Fruit fly (Drosophila melanogaster): ENCODE data around the gene CG6607.

Gene CG6607

DNA sequence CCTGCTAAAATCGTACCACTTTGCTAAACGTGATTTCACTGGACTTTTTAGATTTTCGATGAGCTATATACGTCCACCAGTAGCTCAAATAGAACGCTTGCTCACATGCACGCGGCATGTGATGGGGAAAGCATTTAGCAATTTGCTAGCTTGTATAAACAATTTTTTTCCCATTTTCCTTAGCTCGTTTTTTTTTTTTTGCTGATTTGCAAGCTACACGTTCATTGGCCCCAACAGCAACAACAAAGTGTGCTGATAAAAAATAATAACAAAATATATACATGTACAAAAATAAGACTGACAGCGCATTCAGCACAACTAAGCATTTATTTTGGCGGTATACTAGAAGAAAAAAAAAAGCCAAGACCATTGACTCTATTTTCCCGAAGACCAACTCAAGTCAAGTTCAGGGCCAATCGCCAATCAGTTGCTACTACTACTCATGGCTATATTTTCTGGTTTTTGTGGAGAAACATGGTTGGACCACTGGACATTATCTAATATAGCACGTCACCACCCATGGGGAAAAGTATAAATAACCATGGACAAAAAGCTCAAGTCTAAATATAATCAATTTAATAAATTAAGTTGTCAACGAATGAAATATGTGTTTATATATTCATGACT, 48.1 kb downstream of the CG6607 start:
- TF ChIP-seq usp (GFP tag; optimal IDR thresholded peaks at IDR 0.05) (no peak), Rel (GFP tag; optimal IDR thresholded peaks at IDR 0.05) (no peak), Rel (tag; optimal IDR thresholded peaks at IDR 0.05) (peak; percentile 42), HLH106 (tag; optimal IDR thresholded peaks at IDR 0.05) (no peak), br (GFP tag; optimal IDR thresholded peaks at IDR 0.05) (no peak), Hr78 (GFP tag; optimal IDR thresholded peaks at IDR 0.05) (no peak), Mio (GFP tag; optimal IDR thresholded peaks at IDR 0.05) (no peak), sv (GFP tag; optimal IDR thresholded peaks at IDR 0.05) (no peak), dmrt93B (GFP tag; optimal IDR thresholded peaks at IDR 0.05) (no peak), tai (GFP tag; optimal IDR thresholded peaks at IDR 0.05) (peak; percentile 26), CG32264 (GFP tag; optimal IDR thresholded peaks at IDR 0.05) (no peak), Dif (GFP tag; optimal IDR thresholded peaks at IDR 0.05; ENCODE audit: partially characterized antibody) (no peak)

- TF ChIP-seq N (GFP tag; optimal IDR thresholded peaks at IDR 0.05): no peak
- no peak for TF ChIP-seq dsf (GFP tag; optimal IDR thresholded peaks at IDR 0.05; ENCODE audit: borderline replicate concordance)
- no peak for TF ChIP-seq Myc (optimal IDR thresholded peaks at IDR 0.05)
- TF ChIP-seq Rel (GFP tag; optimal IDR thresholded peaks at IDR 0.05): no peak
- TF ChIP-seq Rel (tag; optimal IDR thresholded peaks at IDR 0.05): no peak
- TF ChIP-seq Vsx2 (GFP tag; optimal IDR thresholded peaks at IDR 0.05; ENCODE audit: partially characterized antibody): no peak
- no peak for TF ChIP-seq lola (GFP tag; optimal IDR thresholded peaks at IDR 0.05)
- no peak for TF ChIP-seq dmrt93B (GFP tag; optimal IDR thresholded peaks at IDR 0.05)
- no peak for TF ChIP-seq Jra (GFP tag; optimal IDR thresholded peaks at IDR 0.05)
- TF ChIP-seq CG9705 (GFP tag; optimal IDR thresholded peaks at IDR 0.05): no peak
- TF ChIP-seq foxo (GFP tag; optimal IDR thresholded peaks at IDR 0.05): no peak
- no peak for TF ChIP-seq Sp1 (GFP tag; optimal IDR thresholded peaks at IDR 0.05)
- TF ChIP-seq brk (GFP tag; optimal IDR thresholded peaks at IDR 0.05): no peak
- TF ChIP-seq psq (GFP tag; optimal IDR thresholded peaks at IDR 0.05): no peak
- no peak for TF ChIP-seq Abd-B (GFP tag; optimal IDR thresholded peaks at IDR 0.05)
- no peak for TF ChIP-seq dl (GFP tag; optimal IDR thresholded peaks at IDR 0.05; ENCODE audit: insufficient read depth in 1 of 2, partially characterized antibody in 2 of 2)
Measured at dm6 chr3R:24577355-24577754, 49.5 kb downstream of the CG6607 start.

All from whole organism, wandering third instar larva.